Fruit fly (Drosophila melanogaster) whole organism, embryonic: ENCODE results near the gene nesd.

Experiments used
- Adf1 ChIP-seq: fragments of 200-800 bp; sonication (Bioruptor generic); IDR thresholded peaks from 2 replicates; pipeline ENCODE4 v1.3.6; 2022; ENCODE audit warnings: missing biosample characterization, missing genetic modification characterization
- Aef1 ChIP-seq: fragments of 200-800 bp; sonication (Bioruptor generic); IDR thresholded peaks from 3 replicates; pipeline ENCODE4 v1.3.6; 2022; ENCODE audit warnings: missing biosample characterization, missing genetic modification characterization
- BtbVII ChIP-seq: fragments of 200-800 bp; sonication (Bioruptor generic); optimal IDR thresholded peaks from 3 replicates; lab custom pipeline; 2017; ENCODE audit warnings: missing biosample characterization, mild to moderate bottlenecking, missing genetic modification characterization
- CG10321 ChIP-seq: fragments of 200-800 bp; sonication (Bioruptor generic); IDR thresholded peaks from 2 replicates; pipeline ENCODE4 v1.3.6; 2022; ENCODE audit warnings: missing biosample characterization, missing genetic modification characterization
- CG10366 ChIP-seq: fragments of 200-800 bp; sonication (Bioruptor generic); IDR thresholded peaks from 2 replicates; pipeline ENCODE4 v1.3.6; 2022; ENCODE audit warnings: missing biosample characterization, missing genetic modification characterization
- CG10543 ChIP-seq: fragments of 200-800 bp; sonication (Bioruptor generic); optimal IDR thresholded peaks from 3 replicates; lab custom pipeline; 2017; ENCODE audit warnings: missing biosample characterization, mild to moderate bottlenecking, missing genetic modification characterization, moderate library complexity
- CG11085 ChIP-seq: fragments of 200-800 bp; sonication (Bioruptor generic); IDR thresholded peaks from 2 replicates; pipeline ENCODE4 v1.3.6; 2022; ENCODE audit warnings: missing biosample characterization, missing genetic modification characterization
- CG12071 ChIP-seq: fragments of 200-800 bp; sonication (Bioruptor generic); optimal IDR thresholded peaks from 3 replicates; lab custom pipeline; 2018; ENCODE audit warnings: missing biosample characterization, mild to moderate bottlenecking, missing genetic modification characterization
- CG12104 ChIP-seq: fragments of 200-800 bp; sonication (Bioruptor generic); optimal IDR thresholded peaks from 3 replicates; lab custom pipeline; 2016; ENCODE audit warnings: missing biosample characterization, missing genetic modification characterization
- CG12391 ChIP-seq: fragments of 200-800 bp; sonication (Bioruptor generic); optimal IDR thresholded peaks from 3 replicates; lab custom pipeline; 2018; ENCODE audit warnings: missing biosample characterization, mild to moderate bottlenecking, missing genetic modification characterization, moderate library complexity
- CG13287 ChIP-seq: fragments of 200-800 bp; sonication (Bioruptor generic); IDR thresholded peaks from 2 replicates; pipeline ENCODE4 v1.3.6; 2022; ENCODE audit warnings: missing biosample characterization, missing genetic modification characterization; ENCODE audit not compliant: partially characterized antibody
- CG13624 ChIP-seq: fragments of 200-800 bp; sonication (Bioruptor generic); optimal IDR thresholded peaks from 2 replicates; lab custom pipeline; 2016; ENCODE audit warnings: missing biosample characterization, missing genetic modification characterization
- CG15696 ChIP-seq: fragments of 200-800 bp; sonication (Bioruptor generic); optimal IDR thresholded peaks from 2 replicates; lab custom pipeline; 2019; ENCODE audit warnings: missing biosample characterization, mild to moderate bottlenecking, missing genetic modification characterization, moderate library complexity
- CG1647 ChIP-seq: fragments of 200-800 bp; sonication (Bioruptor generic); optimal IDR thresholded peaks from 3 replicates; lab custom pipeline; 2016; ENCODE audit warnings: missing biosample characterization, missing genetic modification characterization
- CG16863 ChIP-seq: fragments of 200-800 bp; sonication (Bioruptor generic); optimal IDR thresholded peaks from 3 replicates; lab custom pipeline; 2016; ENCODE audit warnings: missing biosample characterization, missing genetic modification characterization
- CG17385 ChIP-seq: fragments of 200-800 bp; sonication (Bioruptor generic); optimal IDR thresholded peaks from 3 replicates; lab custom pipeline; 2018; ENCODE audit warnings: missing biosample characterization, mild to moderate bottlenecking, missing genetic modification characterization
- CG18011 ChIP-seq: fragments of 200-800 bp; sonication (Bioruptor generic); optimal IDR thresholded peaks from 2 replicates; lab custom pipeline; 2017; ENCODE audit warnings: missing biosample characterization, missing genetic modification characterization, mild to moderate bottlenecking, moderate library complexity, missing genotype
- CG2678 ChIP-seq: fragments of 200-800 bp; sonication (Bioruptor generic); optimal IDR thresholded peaks from 3 replicates; lab custom pipeline; 2019; ENCODE audit warnings: missing biosample characterization, mild to moderate bottlenecking, missing genetic modification characterization, moderate library complexity
- CG3163 ChIP-seq: fragments of 200-800 bp; sonication (Bioruptor generic); optimal IDR thresholded peaks from 3 replicates; lab custom pipeline; 2016; ENCODE audit warnings: missing biosample characterization, missing genetic modification characterization
- CG33213 ChIP-seq: fragments of 200-800 bp; sonication (Bioruptor generic); optimal IDR thresholded peaks from 3 replicates; lab custom pipeline; 2016; ENCODE audit warnings: missing biosample characterization, missing genetic modification characterization
- CG4820 ChIP-seq: fragments of 200-800 bp; sonication (Bioruptor generic); optimal IDR thresholded peaks from 3 replicates; lab custom pipeline; 2016; ENCODE audit warnings: missing biosample characterization, missing genetic modification characterization
- CG7556 ChIP-seq: fragments of 200-800 bp; sonication (Bioruptor generic); optimal IDR thresholded peaks from 2 replicates; lab custom pipeline; 2017; ENCODE audit warnings: missing biosample characterization, mild to moderate bottlenecking, missing genetic modification characterization
- CG8924 ChIP-seq: fragments of 200-800 bp; optimal IDR thresholded peaks from 3 replicates; lab custom pipeline; 2019; ENCODE audit warnings: missing biosample characterization, mild to moderate bottlenecking, missing genetic modification characterization, moderate library complexity
- Chrac-16 ChIP-seq: fragments of 200-800 bp; sonication (Bioruptor generic); optimal IDR thresholded peaks from 3 replicates; lab custom pipeline; 2016; ENCODE audit warnings: missing biosample characterization, missing genetic modification characterization
- Dp ChIP-seq: fragments of 200-800 bp; sonication (Bioruptor generic); optimal IDR thresholded peaks from 2 replicates; lab custom pipeline; 2018; ENCODE audit warnings: missing biosample characterization, mild to moderate bottlenecking, missing genetic modification characterization, moderate library complexity
- Fer2 ChIP-seq: fragments of 200-800 bp; sonication (Bioruptor generic); optimal IDR thresholded peaks from 2 replicates; lab custom pipeline; 2018; ENCODE audit warnings: missing biosample characterization, mild to moderate bottlenecking, missing genetic modification characterization, moderate library complexity
- Hmr ChIP-seq: fragments of 200-800 bp; sonication (Bioruptor generic); optimal IDR thresholded peaks from 3 replicates; lab custom pipeline; 2017; ENCODE audit warnings: mild to moderate bottlenecking, missing biosample characterization, missing genetic modification reagents, missing genetic modification characterization
- Hmx ChIP-seq: fragments of 200-800 bp; sonication (Bioruptor generic); optimal IDR thresholded peaks from 2 replicates; lab custom pipeline; 2016; ENCODE audit warnings: missing biosample characterization, missing genetic modification characterization
- Side ChIP-seq: fragments of 200-800 bp; sonication (Bioruptor generic); optimal IDR thresholded peaks from 2 replicates; lab custom pipeline; 2016; ENCODE audit warnings: missing biosample characterization, missing genetic modification characterization
- Xrp1 ChIP-seq: fragments of 200-800 bp; sonication (Bioruptor generic); IDR thresholded peaks from 2 replicates; pipeline ENCODE4 v1.3.6; 2022; ENCODE audit warnings: missing biosample characterization, missing genetic modification characterization
- amos ChIP-seq: fragments of 200-800 bp; sonication (Bioruptor generic); IDR thresholded peaks from 2 replicates; pipeline ENCODE4 v1.3.6; 2022; ENCODE audit warnings: missing biosample characterization, missing genetic modification characterization; ENCODE audit not compliant: partially characterized antibody
- danr ChIP-seq: fragments of 200-800 bp; sonication (Bioruptor generic); IDR thresholded peaks from 2 replicates; pipeline ENCODE4 v1.3.6; 2022; ENCODE audit warnings: missing biosample characterization, missing genetic modification characterization
- gem ChIP-seq: fragments of 200-800 bp; sonication (Bioruptor generic); optimal IDR thresholded peaks from 2 replicates; lab custom pipeline; 2019; ENCODE audit warnings: missing biosample characterization, mild to moderate bottlenecking, missing genetic modification characterization, moderate library complexity
- hkb ChIP-seq, 2 experiments: fragments of 200-800 bp in 1 of 2; fragments of >200 bp in 1 of 2; sonication (Bioruptor generic) in 1 of 2; IDR thresholded peaks in 1 of 2; optimal IDR thresholded peaks in 1 of 2; 2 replicates each; pipeline versions ENCODE4 v1.3.6 to Lab custom; 2017 to 2022; ENCODE audit warnings: missing biosample characterization in 1 of 2, missing genetic modification characterization in 1 of 2
- jing ChIP-seq: fragments of 200-800 bp; sonication (Bioruptor generic); optimal IDR thresholded peaks from 2 replicates; lab custom pipeline; 2018; ENCODE audit warnings: missing biosample characterization, mild to moderate bottlenecking, missing genetic modification characterization
- nom ChIP-seq: fragments of 200-800 bp; sonication (Bioruptor generic); optimal IDR thresholded peaks from 2 replicates; lab custom pipeline; 2017; ENCODE audit warnings: missing biosample characterization, missing genetic modification characterization, mild to moderate bottlenecking, moderate library complexity, missing genetic modification reagents
- pan ChIP-seq, 4 experiments: fragments of >200 bp in 3 of 4; fragments of 200-800 bp in 1 of 4; sonication (Bioruptor generic) in 1 of 4; optimal IDR thresholded peaks in 3 of 4; IDR thresholded peaks in 1 of 4; 2 replicates each; pipeline versions ENCODE4 v1.3.6 to Lab custom; 2017 to 2022; ENCODE audit warnings: missing biosample characterization in 2 of 4, missing genetic modification characterization in 2 of 4, mixed read lengths in 1 of 4
- pb ChIP-seq: fragments of 200-800 bp; sonication (Bioruptor generic); optimal IDR thresholded peaks from 3 replicates; lab custom pipeline; 2016; ENCODE audit warnings: missing biosample characterization, missing genetic modification characterization
- pnt ChIP-seq: fragments of 200-800 bp; sonication (Bioruptor generic); optimal IDR thresholded peaks from 3 replicates; lab custom pipeline; 2016; ENCODE audit warnings: missing biosample characterization, missing genetic modification characterization
- ranshi ChIP-seq: fragments of 200-800 bp; sonication (Bioruptor generic); IDR thresholded peaks from 2 replicates; pipeline ENCODE4 v1.3.6; 2022; ENCODE audit warnings: missing biosample characterization, missing genetic modification characterization
- run ChIP-seq: fragments of 200-800 bp; sonication (Bioruptor generic); optimal IDR thresholded peaks from 3 replicates; lab custom pipeline; 2018; ENCODE audit warnings: missing biosample characterization, mild to moderate bottlenecking, missing genetic modification characterization
- schlank ChIP-seq: fragments of 200-800 bp; sonication (Bioruptor generic); optimal IDR thresholded peaks from 2 replicates; lab custom pipeline; 2018; ENCODE audit warnings: missing biosample characterization, mild to moderate bottlenecking, missing genetic modification characterization
- sens ChIP-seq: fragments of 200-800 bp; sonication (Bioruptor generic); peaks from one replicate; lab custom pipeline; 2016; ENCODE audit warnings: missing biosample characterization, missing genetic modification characterization
- shn ChIP-seq: fragments of 200-800 bp; sonication (Bioruptor generic); optimal IDR thresholded peaks from 3 replicates; lab custom pipeline; 2016; ENCODE audit warnings: missing biosample characterization, missing genetic modification characterization
- so ChIP-seq: fragments of 200-800 bp; sonication (Bioruptor generic); IDR thresholded peaks from 3 replicates; pipeline ENCODE4 v1.3.6; 2022; ENCODE audit warnings: missing biosample characterization, missing genetic modification characterization
- tio ChIP-seq: fragments of 200-800 bp; sonication (Bioruptor generic); optimal IDR thresholded peaks from 2 replicates; lab custom pipeline; 2017; ENCODE audit warnings: missing biosample characterization, missing genetic modification characterization, inconsistent platforms
- toy ChIP-seq: fragments of 200-800 bp; sonication (Bioruptor generic); IDR thresholded peaks from 2 replicates; pipeline ENCODE4 v1.3.6; 2022; ENCODE audit warnings: missing biosample characterization, missing genetic modification characterization
- unpg ChIP-seq: fragments of 200-800 bp; sonication (Bioruptor generic); optimal IDR thresholded peaks from 3 replicates; lab custom pipeline; 2018; ENCODE audit warnings: missing biosample characterization, mild to moderate bottlenecking, missing genetic modification characterization, moderate library complexity

The nesd gene

dm6 chr2L:20084785-20085555 is 8.8 kb upstream of the nesd start, which contains the start of gene fok (continued):
- TF ChIP-seq CG10321, result peak; percentile 71; the same call in 1 of the 2 replicates
- TF ChIP-seq CG33213 (GFP tag; lab: Kevin White, UChicago), result peak; percentile 92
- peak; percentile 96 for TF ChIP-seq nom (GFP tag; lab: Kevin White, UChicago)
- TF ChIP-seq Aef1 (GFP tag; lab: Robert Waterston, UW), result peak; percentile 94
- peak; percentile 26 for TF ChIP-seq Dp
- peak; percentile 98 for TF ChIP-seq CG12104 (GFP tag; lab: Kevin White, UChicago)
- TF ChIP-seq unpg (GFP tag; lab: Kevin White, UChicago), result peak; percentile 96
- TF ChIP-seq CG8924 (tag; lab: Kevin White, UChicago), result peak; percentile 98
- peak; percentile 94 for TF ChIP-seq Hmx (GFP tag; lab: Kevin White, UChicago)
- TF ChIP-seq CG12391 (tag; lab: Kevin White, UChicago), result peak; percentile 98
- TF ChIP-seq CG17385 (GFP tag; lab: Kevin White, UChicago), result peak; percentile 94
- TF ChIP-seq CG11085 (GFP tag; lab: Robert Waterston, UW), result peak; percentile 79
- TF ChIP-seq toy (GFP tag; lab: Robert Waterston, UW), result peak; percentile 81
- peak; percentile 95 for TF ChIP-seq CG13624 (GFP tag; lab: Kevin White, UChicago)
- TF ChIP-seq Side (GFP tag; lab: Kevin White, UChicago), result peak; percentile 95
- peak; percentile 96 for TF ChIP-seq run (tag; lab: Kevin White, UChicago)
- peak; percentile 94 for TF ChIP-seq schlank (tag; lab: Kevin White, UChicago)
- peak; percentile 96 for TF ChIP-seq CG12071 (GFP tag; lab: Kevin White, UChicago)
- TF ChIP-seq CG13287 (GFP tag; lab: Robert Waterston, UW), result peak; percentile 26; the same call in 1 of the 2 replicates
- peak; percentile 94 for TF ChIP-seq ranshi (GFP tag; lab: Robert Waterston, UW)
- TF ChIP-seq Xrp1 (GFP tag; lab: Robert Waterston, UW), result peak; percentile 96
- TF ChIP-seq tio (GFP tag; lab: Kevin White, UChicago), result peak; percentile 96
- TF ChIP-seq CG15696, result peak; percentile 93
- peak; percentile 98 for TF ChIP-seq Hmr (GFP tag; lab: Kevin White, UChicago)
- TF ChIP-seq CG16863 (GFP tag; lab: Kevin White, UChicago), result peak; percentile 95
- peak; percentile 84 for TF ChIP-seq jing (GFP tag; lab: Kevin White, UChicago)
- peak; percentile 98 for TF ChIP-seq CG7556 (GFP tag; lab: Kevin White, UChicago)
- peak; percentile 80 for TF ChIP-seq CG3163 (GFP tag; lab: Kevin White, UChicago)
- TF ChIP-seq CG18011 (GFP tag; lab: Kevin White, UChicago), result peak; percentile 86
- peak; percentile 23; the same call in 1 of the 2 replicates for TF ChIP-seq amos (GFP tag; lab: Robert Waterston, UW)
- peak; percentile 89 for TF ChIP-seq danr (GFP tag; lab: Robert Waterston, UW)
- TF ChIP-seq CG1647, result peak; percentile 89
- TF ChIP-seq so (GFP tag; lab: Robert Waterston, UW), result peak; percentile 96
- TF ChIP-seq Chrac-16 (GFP tag; lab: Kevin White, UChicago), result peak; percentile 94
- TF ChIP-seq pan (optimal IDR thresholded peaks at IDR 0.05; lab: Kevin White, UChicago), result no peak
- peak in 1 of 2 experiments; percentile 94 for TF ChIP-seq pan (GFP tag; optimal IDR thresholded peaks at IDR 0.05 in 1 of 2, IDR thresholded peaks at IDR 0.05 in 1 of 2)
- peak; percentile 98 for TF ChIP-seq gem (tag; lab: Kevin White, UChicago)
- TF ChIP-seq BtbVII (GFP tag; lab: Kevin White, UChicago), result peak; percentile 98
- TF ChIP-seq Fer2 (tag; lab: Kevin White, UChicago), result peak; percentile 95
- no peak for TF ChIP-seq hkb (optimal IDR thresholded peaks at IDR 0.05; lab: Kevin White, UChicago)
- peak; percentile 98 for TF ChIP-seq hkb (GFP tag; IDR thresholded peaks at IDR 0.05; lab: Robert Waterston, UW)
- TF ChIP-seq CG4820 (GFP tag; lab: Kevin White, UChicago), result peak; percentile 93
- TF ChIP-seq shn, result peak; percentile 93
- TF ChIP-seq pb (GFP tag; lab: Kevin White, UChicago), result peak; percentile 91
- peak; percentile 99 for TF ChIP-seq sens (GFP tag; lab: Kevin White, UChicago)
- peak; percentile 100 for TF ChIP-seq CG10543 (GFP tag; lab: Kevin White, UChicago)
- TF ChIP-seq pnt (GFP tag; lab: Kevin White, UChicago), result peak; percentile 93
- peak; percentile 99 for TF ChIP-seq CG2678 (tag; lab: Kevin White, UChicago)
- TF ChIP-seq Adf1 (GFP tag; lab: Robert Waterston, UW), result peak; percentile 87
- TF ChIP-seq CG10366, result peak; percentile 92
